Worm (Caenorhabditis elegans) whole organism, L2 larva: Measurements from ENCODE around the gene col-187.

Experiments used
- F13H6.1 ChIP-seq: sonication (generic microtip); optimal IDR thresholded peaks from 2 replicates; lab custom pipeline; 2016; ENCODE audit warnings: missing genetic modification characterization, missing compliant biosample characterization
- aly-2 ChIP-seq: fragments of 150-350 bp; optimal IDR thresholded peaks from 2 replicates; lab custom pipeline; 2014; ENCODE audit warnings: missing biosample characterization, missing genetic modification characterization
- blmp-1 ChIP-seq: sonication (generic microtip); optimal IDR thresholded peaks from 2 replicates; lab custom pipeline; 2017; ENCODE audit warnings: missing genetic modification characterization, mild to moderate bottlenecking, missing compliant biosample characterization, antibody characterized with exemption, moderate library complexity; ENCODE audit not compliant: insufficient read depth
- ceh-82 ChIP-seq: fragments of 150-350 bp; optimal IDR thresholded peaks from 2 replicates; lab custom pipeline; 2014; ENCODE audit warnings: missing biosample characterization, missing genetic modification characterization
- elt-1 ChIP-seq: fragments of 150-350 bp; optimal IDR thresholded peaks from 2 replicates; lab custom pipeline; 2014; ENCODE audit warnings: missing biosample characterization, missing genetic modification characterization
- lin-13 ChIP-seq: fragments of 150-350 bp; optimal IDR thresholded peaks from 2 replicates; lab custom pipeline; 2014; ENCODE audit warnings: missing biosample characterization, missing genetic modification reagents, missing genetic modification characterization
- lin-39 ChIP-seq: fragments of 150-350 bp; optimal IDR thresholded peaks from 2 replicates; lab custom pipeline; 2014; ENCODE audit warnings: missing biosample characterization, missing genetic modification reagents, missing genetic modification characterization
- lsy-2 ChIP-seq, 2 experiments: fragments of 150-350 bp in 1 of 2; sonication (generic microtip) in 1 of 2; optimal IDR thresholded peaks; 2 replicates each; lab custom pipeline; 2014 to 2017; ENCODE audit warnings: missing biosample characterization in 2 of 2, missing genetic modification characterization in 2 of 2
- skn-1 ChIP-seq: sonication (generic microtip); optimal IDR thresholded peaks from 2 replicates; lab custom pipeline; 2017; ENCODE audit warnings: missing biosample characterization, missing genetic modification characterization
- sma-9 ChIP-seq, 2 experiments: fragments of 150-350 bp in 1 of 2; sonication (generic microtip) in 1 of 2; optimal IDR thresholded peaks; 2 replicates each; lab custom pipeline; 2014 to 2016; ENCODE audit warnings: missing genetic modification characterization in 2 of 2, mild to moderate bottlenecking in 1 of 2, missing biosample characterization in 1 of 2, missing compliant biosample characterization in 1 of 2, missing genetic modification reagents in 1 of 2, moderate library complexity in 1 of 2

ce11 chrX:16112923-16113322 lies 40.2 kb downstream of the col-187 start:
- TF ChIP-seq aly-2: no peak
- no peak for TF ChIP-seq skn-1 (tag; lab: Kevin White, UChicago)
- no peak for TF ChIP-seq blmp-1 (tag; lab: Kevin White, UChicago)
- no peak for TF ChIP-seq lsy-2 (tag; optimal IDR thresholded peaks at IDR 0.05; lab: Kevin White, UChicago)
- no peak for TF ChIP-seq F13H6.1 (tag; lab: Kevin White, UChicago)
- no peak for TF ChIP-seq lin-13
- TF ChIP-seq lin-39: no peak
- TF ChIP-seq ceh-82 (tag; lab: Kevin White, UChicago): no peak
- no peak for TF ChIP-seq elt-1
- no peak for TF ChIP-seq sma-9 (GFP tag; optimal IDR thresholded peaks at IDR 0.05; lab: Kevin White, UChicago)
- no peak for TF ChIP-seq sma-9 (tag; optimal IDR thresholded peaks at IDR 0.05; lab: Kevin White, UChicago)
